Worm (Caenorhabditis elegans) whole organism, mixed stage, embryonic: ENCODE results near the gene F10C2.7.

Experiments
- M03D4.4 ChIP-seq: sonication (generic microtip); optimal IDR thresholded peaks from 2 replicates; lab custom pipeline; 2017; ENCODE audit warnings: mild to moderate bottlenecking, missing genetic modification characterization, missing compliant biosample characterization
- bed-3 ChIP-seq: fragments of 200-800 bp; sonication (Bioruptor generic); optimal IDR thresholded peaks from 3 replicates; lab custom pipeline; 2018; ENCODE audit warnings: mild to moderate bottlenecking, missing genetic modification characterization, moderate library complexity, missing compliant biosample characterization
- blmp-1 ChIP-seq: fragments of 150-350 bp; optimal IDR thresholded peaks from 2 replicates; lab custom pipeline; 2014; ENCODE audit warnings: missing biosample characterization, missing genetic modification characterization
- ceh-39 ChIP-seq: fragments of 150-350 bp; optimal IDR thresholded peaks from 2 replicates; lab custom pipeline; 2014; ENCODE audit warnings: missing biosample characterization, missing genetic modification characterization
- ceh-43 ChIP-seq: fragments of 200-800 bp; sonication (Bioruptor generic); optimal IDR thresholded peaks from 2 replicates; lab custom pipeline; 2018; ENCODE audit warnings: mild to moderate bottlenecking, missing genetic modification characterization, moderate library complexity, missing compliant biosample characterization
- ceh-83 ChIP-seq: fragments of 200-800 bp; sonication (Bioruptor generic); optimal IDR thresholded peaks from 2 replicates; lab custom pipeline; 2018; ENCODE audit warnings: mild to moderate bottlenecking, missing genetic modification characterization, missing compliant biosample characterization
- ces-1 ChIP-seq: fragments of 150-350 bp; optimal IDR thresholded peaks from 2 replicates; lab custom pipeline; 2014; ENCODE audit warnings: missing biosample characterization, missing genetic modification reagents, missing genetic modification characterization
- cnd-1 ChIP-seq: fragments of 200-800 bp; sonication (Bioruptor generic); optimal IDR thresholded peaks from 2 replicates; lab custom pipeline; 2018; ENCODE audit warnings: mild to moderate bottlenecking, missing genetic modification characterization, missing compliant biosample characterization
- drap-1 ChIP-seq: fragments of 200-800 bp; sonication (Bioruptor generic); optimal IDR thresholded peaks from 3 replicates; lab custom pipeline; 2018; ENCODE audit warnings: mild to moderate bottlenecking, missing genetic modification characterization, missing compliant biosample characterization
- elt-1 ChIP-seq: sonication (generic microtip); optimal IDR thresholded peaks from 2 replicates; lab custom pipeline; 2017; ENCODE audit warnings: missing genetic modification characterization, mild to moderate bottlenecking, missing compliant biosample characterization, antibody characterized with exemption, moderate library complexity, borderline replicate concordance; ENCODE audit not compliant: insufficient read depth
- elt-3 ChIP-seq: fragments of 150-350 bp; optimal IDR thresholded peaks from 2 replicates; lab custom pipeline; 2014; ENCODE audit warnings: missing biosample characterization, missing genetic modification characterization
- flh-1 ChIP-seq: fragments of 200-800 bp; sonication (Bioruptor generic); optimal IDR thresholded peaks from 2 replicates; lab custom pipeline; 2018; ENCODE audit warnings: mild to moderate bottlenecking, missing genetic modification characterization, moderate library complexity, missing compliant biosample characterization
- ham-2 ChIP-seq: fragments of 200-800 bp; sonication (Bioruptor generic); optimal IDR thresholded peaks from 2 replicates; lab custom pipeline; 2018; ENCODE audit warnings: mild to moderate bottlenecking, missing genetic modification characterization, missing compliant biosample characterization
- hlh-1 ChIP-seq: fragments of 150-350 bp; optimal IDR thresholded peaks from 2 replicates; lab custom pipeline; 2014; ENCODE audit warnings: missing biosample characterization, missing genetic modification reagents, missing genetic modification characterization
- lin-13 ChIP-seq: fragments of 150-350 bp; optimal IDR thresholded peaks from 2 replicates; lab custom pipeline; 2014; ENCODE audit warnings: missing biosample characterization, missing genetic modification characterization
- lin-32 ChIP-seq: fragments of 200-800 bp; sonication (Bioruptor generic); optimal IDR thresholded peaks from 2 replicates; lab custom pipeline; 2018; ENCODE audit warnings: mild to moderate bottlenecking, missing genetic modification characterization, missing compliant biosample characterization
- lsy-2 ChIP-seq: fragments of 150-350 bp; optimal IDR thresholded peaks from 2 replicates; lab custom pipeline; 2014; ENCODE audit warnings: missing biosample characterization, missing genetic modification characterization
- mab-5 ChIP-seq: fragments of 150-350 bp; optimal IDR thresholded peaks from 2 replicates; lab custom pipeline; 2014; ENCODE audit warnings: missing biosample characterization, missing genetic modification characterization
- mep-1 ChIP-seq: fragments of 150-350 bp; optimal IDR thresholded peaks from 2 replicates; lab custom pipeline; 2017; ENCODE audit warnings: missing biosample characterization, missing genetic modification reagents, missing genetic modification characterization, inconsistent platforms
- mls-2 ChIP-seq: sonication (generic microtip); optimal IDR thresholded peaks from 2 replicates; lab custom pipeline; 2016; ENCODE audit warnings: mild to moderate bottlenecking, missing genetic modification characterization, moderate library complexity, missing compliant biosample characterization
- nhr-12 ChIP-seq: fragments of 150-350 bp; optimal IDR thresholded peaks from 2 replicates; lab custom pipeline; 2014; ENCODE audit warnings: missing biosample characterization, missing genetic modification characterization
- nhr-2 ChIP-seq: fragments of 150-350 bp; optimal IDR thresholded peaks from 2 replicates; lab custom pipeline; 2014; ENCODE audit warnings: missing biosample characterization, missing genetic modification characterization
- nhr-237 ChIP-seq: fragments of 150-350 bp; optimal IDR thresholded peaks from 2 replicates; lab custom pipeline; 2014; ENCODE audit warnings: missing biosample characterization, missing genetic modification characterization
- nhr-28 ChIP-seq: fragments of 150-350 bp; optimal IDR thresholded peaks from 2 replicates; lab custom pipeline; 2014; ENCODE audit warnings: missing biosample characterization, missing genetic modification characterization
- nhr-76 ChIP-seq: sonication (generic microtip); optimal IDR thresholded peaks from 2 replicates; lab custom pipeline; 2017; ENCODE audit warnings: missing biosample characterization, missing genetic modification characterization
- pha-4 ChIP-seq: fragments of 150-350 bp; optimal IDR thresholded peaks from 2 replicates; lab custom pipeline; 2018; ENCODE audit warnings: missing biosample characterization, missing genetic modification reagents, missing genetic modification characterization
- sem-2 ChIP-seq: fragments of 200-800 bp; sonication (Bioruptor generic); optimal IDR thresholded peaks from 2 replicates; lab custom pipeline; 2018; ENCODE audit warnings: mild to moderate bottlenecking, missing genetic modification characterization, missing compliant biosample characterization
- snpc-4 ChIP-seq: fragments of 150-350 bp; optimal IDR thresholded peaks from 2 replicates; lab custom pipeline; 2014; ENCODE audit warnings: missing biosample characterization, missing genetic modification characterization
- sptf-1 ChIP-seq: sonication (generic microtip); optimal IDR thresholded peaks from 2 replicates; lab custom pipeline; 2017; ENCODE audit warnings: mild to moderate bottlenecking, missing genetic modification characterization, moderate library complexity, missing compliant biosample characterization
- tbx-8 ChIP-seq: fragments of 200-800 bp; sonication (Bioruptor generic); optimal IDR thresholded peaks from 2 replicates; lab custom pipeline; 2018; ENCODE audit warnings: mild to moderate bottlenecking, missing genetic modification characterization, moderate library complexity, missing compliant biosample characterization
- unc-120 ChIP-seq: sonication (generic microtip); optimal IDR thresholded peaks from 2 replicates; lab custom pipeline; 2017; ENCODE audit warnings: missing genetic modification characterization, missing compliant biosample characterization; ENCODE audit not compliant: poor library complexity, severe bottlenecking
- unc-39 ChIP-seq: fragments of 150-350 bp; optimal IDR thresholded peaks from 2 replicates; lab custom pipeline; 2014; ENCODE audit warnings: missing biosample characterization, missing genetic modification characterization
- unc-62 ChIP-seq: fragments of 150-350 bp; optimal IDR thresholded peaks from 2 replicates; lab custom pipeline; 2014; ENCODE audit warnings: missing biosample characterization, missing genetic modification reagents, missing genetic modification characterization
- zip-8 ChIP-seq: fragments of 150-350 bp; optimal IDR thresholded peaks from 2 replicates; lab custom pipeline; 2014; ENCODE audit warnings: missing biosample characterization, missing genetic modification characterization
- ztf-11 ChIP-seq: fragments of 150-350 bp; optimal IDR thresholded peaks from 2 replicates; lab custom pipeline; 2014; ENCODE audit warnings: missing biosample characterization, missing genetic modification characterization

Gene F10C2.7

DNA sequence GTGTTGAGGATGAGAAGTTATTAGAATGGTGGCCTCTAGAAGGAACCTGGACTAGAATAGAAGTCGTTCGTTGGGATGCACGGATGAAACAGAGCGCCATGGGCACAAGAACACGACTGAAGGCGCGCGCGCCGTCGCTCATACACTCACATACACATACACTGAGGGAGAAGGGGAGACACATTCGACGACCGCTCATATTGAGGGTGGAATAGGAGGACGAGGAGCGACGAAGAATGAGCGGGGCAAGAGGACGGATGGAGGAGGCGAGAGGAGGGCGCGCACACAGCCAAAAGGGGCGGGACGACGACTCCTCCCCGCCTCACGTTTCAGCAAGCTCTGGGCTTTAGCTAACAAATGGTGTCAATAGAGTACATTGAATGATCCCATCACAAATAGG lies 14.9 kb upstream of the F10C2.7 start:
- peak; percentile 35 for TF ChIP-seq pha-4 (tag; lab: Kevin White, UChicago)
- peak; percentile 70 for TF ChIP-seq ham-2 (GFP tag; lab: Kevin White, UChicago)
- peak; percentile 50 for TF ChIP-seq mls-2
- TF ChIP-seq hlh-1 (tag; lab: Kevin White, UChicago): no peak
- TF ChIP-seq sptf-1 (tag; lab: Kevin White, UChicago): no peak
- peak; percentile 34 for TF ChIP-seq unc-120 (tag; lab: Kevin White, UChicago)
- TF ChIP-seq M03D4.4 (tag; lab: Kevin White, UChicago): peak; percentile 12

DNA sequence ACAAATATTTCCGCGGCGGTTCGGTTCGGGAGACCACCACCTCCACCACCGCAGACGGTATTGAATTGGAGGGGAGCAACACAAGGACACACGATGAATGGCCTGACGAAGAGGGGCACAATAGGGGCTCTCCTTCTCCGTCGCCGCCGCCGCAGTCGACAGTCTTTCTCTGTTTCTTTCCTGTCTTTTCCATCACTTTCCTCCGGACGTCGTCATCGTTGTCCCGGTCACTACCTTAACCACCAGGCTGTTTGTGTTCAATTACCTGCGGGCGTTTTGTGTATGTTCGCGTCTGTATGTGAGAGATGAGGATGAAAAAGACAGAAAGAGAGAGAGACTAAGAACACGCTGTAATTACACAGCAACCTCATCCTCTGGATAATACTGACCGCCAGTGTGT lies 13.9 kb upstream of the F10C2.7 start:
- peak; percentile 51 for TF ChIP-seq ceh-43 (GFP tag; lab: Kevin White, UChicago)
- peak; percentile 74 for TF ChIP-seq nhr-2 (tag; lab: Kevin White, UChicago)
- peak; percentile 39 for TF ChIP-seq mls-2
- TF ChIP-seq zip-8 (tag; lab: Kevin White, UChicago): no peak

DNA sequence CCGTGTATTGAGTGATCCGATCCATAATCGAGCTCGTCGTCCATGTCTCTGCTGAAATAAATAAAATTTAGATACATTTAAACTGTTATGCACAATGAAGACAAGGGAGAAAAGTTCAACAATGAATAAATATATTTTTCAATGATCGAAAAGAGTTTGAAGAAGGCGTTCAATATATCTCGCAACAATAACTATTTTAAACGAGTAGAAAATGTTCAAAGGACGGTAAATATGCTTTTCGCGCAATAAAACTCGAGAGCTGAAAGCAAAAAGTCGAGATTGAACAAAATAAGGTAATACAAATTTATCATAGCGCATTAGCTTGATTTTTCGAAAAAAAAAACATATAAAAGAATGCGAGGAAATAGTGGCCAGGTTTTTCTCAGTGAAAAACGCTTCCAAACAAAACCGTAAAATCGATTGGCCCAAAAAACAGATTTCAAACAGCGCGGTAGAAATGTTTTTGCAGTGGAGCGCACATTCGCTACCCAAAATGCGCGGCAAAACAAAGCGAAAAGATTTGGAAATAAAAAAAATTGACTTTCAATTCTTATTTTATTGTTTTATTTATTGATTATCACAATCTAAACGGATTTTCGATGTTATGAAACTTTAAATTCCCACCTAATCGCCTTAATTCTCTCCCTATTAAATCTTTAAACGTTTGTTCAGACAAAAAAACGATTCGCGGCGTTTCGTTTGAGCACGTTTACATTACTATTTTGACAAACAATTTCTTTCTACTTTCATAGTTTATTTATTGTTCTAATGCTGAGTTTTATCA lies 12.7 kb upstream of the F10C2.7 start, which contains the start of the genes kup-1 and F10C2.4:
TSS of gene kup-1 (minus strand) at position 51 of the 784 bp plus-strand sequence.
TSS of gene F10C2.4 (plus strand) at position 734 of the 784 bp plus-strand sequence.
- TF ChIP-seq nhr-12 (tag; lab: Kevin White, UChicago) (no peak), flh-1 (GFP tag; lab: Kevin White, UChicago) (no peak), snpc-4 (no peak), elt-3 (tag; lab: Kevin White, UChicago) (no peak), elt-1 (tag; lab: Kevin White, UChicago) (no peak), zip-8 (tag; lab: Kevin White, UChicago) (no peak), pha-4 (tag; lab: Kevin White, UChicago) (no peak), ceh-83 (no peak), ceh-39 (tag; lab: Kevin White, UChicago) (peak; percentile 61), M03D4.4 (tag; lab: Kevin White, UChicago) (no peak), sptf-1 (tag; lab: Kevin White, UChicago) (no peak), unc-39 (tag; lab: Kevin White, UChicago) (no peak), ztf-11 (tag; lab: Kevin White, UChicago) (no peak), mab-5 (tag; lab: Kevin White, UChicago) (no peak), drap-1 (GFP tag; lab: Kevin White, UChicago) (no peak), nhr-2 (tag; lab: Kevin White, UChicago) (peak; percentile 13), ceh-43 (GFP tag; lab: Kevin White, UChicago) (no peak), lsy-2 (peak; percentile 39), unc-120 (tag; lab: Kevin White, UChicago) (no peak), hlh-1 (tag; lab: Kevin White, UChicago) (no peak), lin-13 (no peak), sem-2 (no peak), unc-62 (GFP tag; lab: Kevin White, UChicago) (no peak), ces-1 (GFP tag; lab: Kevin White, UChicago) (no peak), mls-2 (no peak), nhr-76 (tag; lab: Kevin White, UChicago) (no peak), mep-1 (tag; lab: Kevin White, UChicago) (peak; percentile 53), blmp-1 (tag; lab: Kevin White, UChicago) (no peak), bed-3 (GFP tag; lab: Kevin White, UChicago) (no peak), lin-32 (GFP tag; lab: Kevin White, UChicago) (no peak), tbx-8 (no peak), cnd-1 (tag; lab: Kevin White, UChicago) (no peak), ham-2 (GFP tag; lab: Kevin White, UChicago) (no peak), nhr-28 (no peak), nhr-237 (tag; lab: Kevin White, UChicago) (peak; percentile 5)
